Fruit fly (Drosophila melanogaster): ENCODE measurements around the gene crok.

The crok gene

dm6 chr2L:12177621-12178020, 4.8 kb downstream of the crok start, which contains the start of gene atilla (continued):
- TF ChIP-seq z (GFP tag; IDR thresholded peaks at IDR 0.05) (peak; percentile 95), CG13296 (GFP tag; optimal IDR thresholded peaks at IDR 0.05) (peak; percentile 10), CG10462 (GFP tag; optimal IDR thresholded peaks at IDR 0.05) (no peak), CG6272 (GFP tag; IDR thresholded peaks at IDR 0.05) (no peak), CG6765 (GFP tag; optimal IDR thresholded peaks at IDR 0.05) (peak; percentile 12), Aef1 (GFP tag; IDR thresholded peaks at IDR 0.05) (no peak), CG34224 (GFP tag; IDR thresholded peaks at IDR 0.05; ENCODE audit: partially characterized antibody) (0 out of 3 replicates have a peak, but pooled peaks have one; percentile 11), Med (GFP tag) (peak; percentile 42), CG17359 (tag; optimal IDR thresholded peaks at IDR 0.05) (no peak), CG2875 (GFP tag; optimal IDR thresholded peaks at IDR 0.05) (no peak), luna (GFP tag; optimal IDR thresholded peaks at IDR 0.05) (no peak), CG10979 (tag; optimal IDR thresholded peaks at IDR 0.05) (no peak), NC2β (GFP tag; optimal IDR thresholded peaks at IDR 0.05) (no peak), Trl (optimal IDR thresholded peaks at IDR 0.05) (no peak), Trl (GFP tag; optimal IDR thresholded peaks at IDR 0.05) (no peak), CG9797 (GFP tag; optimal IDR thresholded peaks at IDR 0.05) (no peak), CG3281 (GFP tag; optimal IDR thresholded peaks at IDR 0.05) (peak; percentile 26), dan (GFP tag; IDR thresholded peaks at IDR 0.05) (no peak), chinmo (GFP tag; IDR thresholded peaks at IDR 0.05; ENCODE audit: partially characterized antibody) (peak; percentile 78; the same call in 1 of the 4 replicates), Fer3 (tag; optimal IDR thresholded peaks at IDR 0.05) (peak; percentile 5), Hsf (GFP tag; optimal IDR thresholded peaks at IDR 0.05) (no peak), lola (GFP tag; optimal IDR thresholded peaks at IDR 0.05) (no peak)

- TF ChIP-seq Jarid2 (GFP tag; optimal IDR thresholded peaks at IDR 0.05) (no peak), CG32532 (GFP tag; IDR thresholded peaks at IDR 0.05) (no peak), ttk (GFP tag; IDR thresholded peaks at IDR 0.05) (no peak), Drgx (GFP tag; IDR thresholded peaks at IDR 0.05) (0 out of 2 replicates have a peak, but pooled peaks have one; percentile 10), sens (GFP tag) (peak; percentile 61), slou (GFP tag; optimal IDR thresholded peaks at IDR 0.05) (no peak), C15 (GFP tag; IDR thresholded peaks at IDR 0.05) (no peak), Myb (GFP tag; optimal IDR thresholded peaks at IDR 0.05) (no peak), twi (tag; optimal IDR thresholded peaks at IDR 0.05) (no peak), Ets65A (GFP tag) (peak; percentile 9)
Observed at dm6 chr2L:12192978-12193377, 20.2 kb downstream of the crok start.

- no peak for TF ChIP-seq repo (GFP tag; optimal IDR thresholded peaks at IDR 0.05)
- 0 out of 3 replicates have a peak, but pooled peaks have one; percentile 47 for TF ChIP-seq H15 (GFP tag; IDR thresholded peaks at IDR 0.05)
- peak; percentile 8; the same call in 1 of the 2 replicates for TF ChIP-seq CG32532 (GFP tag; IDR thresholded peaks at IDR 0.05)
- peak; percentile 12 for TF ChIP-seq MTF-1 (GFP tag; optimal IDR thresholded peaks at IDR 0.05; ENCODE audit: borderline replicate concordance)
- no peak for TF ChIP-seq Hey (tag; optimal IDR thresholded peaks at IDR 0.05)
- no peak for TF ChIP-seq sc (optimal IDR thresholded peaks at IDR 0.05)
- TF ChIP-seq sc (GFP tag; optimal IDR thresholded peaks at IDR 0.05) = no peak
- TF ChIP-seq prd (optimal IDR thresholded peaks at IDR 0.05) = no peak
- 0 out of 3 replicates have a peak, but pooled peaks have one; percentile 12 for TF ChIP-seq prd (GFP tag; IDR thresholded peaks at IDR 0.05)
- no peak for TF ChIP-seq Eip74EF (GFP tag; optimal IDR thresholded peaks at IDR 0.05)
- TF ChIP-seq Stat92E (GFP tag; optimal IDR thresholded peaks at IDR 0.05) = no peak
- no peak for TF ChIP-seq CG1529 (GFP tag; optimal IDR thresholded peaks at IDR 0.05)
- TF ChIP-seq CG4404 (GFP tag; IDR thresholded peaks at IDR 0.05) = 0 out of 2 replicates have a peak, but pooled peaks have one; percentile 17
- TF ChIP-seq Oaz (GFP tag; IDR thresholded peaks at IDR 0.05) = no peak
- no peak for TF ChIP-seq Camta (GFP tag; optimal IDR thresholded peaks at IDR 0.05)
- TF ChIP-seq GATAe (GFP tag; conservative IDR thresholded peaks at IDR 0.05) = no peak
- peak; percentile 6 for TF ChIP-seq sens (GFP tag)
- TF ChIP-seq E2f2 (GFP tag; IDR thresholded peaks at IDR 0.05) = no peak
- TF ChIP-seq CG6854 (GFP tag; optimal IDR thresholded peaks at IDR 0.05) = no peak
- TF ChIP-seq fd64A (GFP tag; optimal IDR thresholded peaks at IDR 0.05) = peak; percentile 20
- TF ChIP-seq CG12104 (GFP tag; optimal IDR thresholded peaks at IDR 0.05) = no peak
Observed at dm6 chr2L:12194858-12195257, 22.1 kb downstream of the crok start.

All from whole organism, embryonic.